5 fruit fly cellular contexts compared by ENCODE assay signal in the genomic region with DNA sequence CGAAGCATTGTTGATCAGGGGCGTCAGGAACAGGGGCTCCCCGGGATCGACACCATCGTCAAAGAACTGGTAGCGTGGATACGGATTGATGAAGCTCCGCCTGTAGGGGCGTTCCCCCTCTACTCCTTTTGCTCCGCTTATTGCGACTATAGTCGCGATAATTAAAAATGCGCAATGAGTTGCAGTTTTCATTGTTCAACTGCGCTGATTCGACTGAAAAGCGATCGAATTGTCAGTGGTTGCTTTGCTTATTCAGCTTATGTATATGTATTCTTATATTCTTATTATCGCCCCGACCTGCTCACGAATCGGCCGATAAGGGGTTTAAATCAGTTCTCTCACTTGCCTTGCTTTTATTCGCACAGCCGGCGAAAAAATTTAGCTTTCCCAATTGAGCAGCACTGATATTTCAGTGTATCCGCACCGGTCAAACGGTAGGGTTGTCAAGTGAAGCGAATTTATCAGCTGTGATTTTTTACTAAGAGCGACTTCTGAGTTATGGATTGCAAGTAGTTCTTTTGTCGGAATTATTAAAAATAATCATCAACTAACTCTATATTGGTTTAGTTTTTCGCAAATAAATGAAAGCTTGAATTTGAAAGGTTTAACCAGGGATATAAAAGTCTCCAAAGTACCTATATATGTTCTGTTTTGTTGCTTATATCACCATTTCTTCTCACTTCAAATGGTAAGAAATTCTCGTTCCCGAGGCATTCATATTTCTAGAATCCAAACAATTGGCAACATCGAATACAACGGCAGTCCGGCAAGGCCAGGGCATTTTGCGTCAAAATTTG.
TF ChIP-seq lines count a peak whose summit lies in the region.

A gene (minus strand): TSS at position 415 of the 797 bp plus-strand sequence.
A gene (plus strand): TSS at position 518 of the 797 bp plus-strand sequence.

- TF ChIP-seq CTCF in whole organism, embryonic (GFP tag; optimal IDR thresholded peaks at IDR 0.05; lab: Kevin White, UChicago), result peak; percentile 11

TF ChIP-seq in whole organism, adult, 20 proteins besides CTCF, POLR2A, EP300 and RAD21 (continues in another document):
- peak; percentile 82 for TF ChIP-seq bab1 (GFP tag; optimal IDR thresholded peaks at IDR 0.05; lab: Kevin White, UChicago)
- peak; percentile 84 to 96 for TF ChIP-seq cnc (optimal IDR thresholded peaks at IDR 0.05; lab: Kevin White, UChicago)
- peak; percentile 64 for TF ChIP-seq ovo (GFP tag; optimal IDR thresholded peaks at IDR 0.05; lab: Kevin White, UChicago)
- TF ChIP-seq CG5204 (GFP tag; optimal IDR thresholded peaks at IDR 0.05; lab: Kevin White, UChicago), result peak; percentile 90
- peak; percentile 91 for TF ChIP-seq Hr96 (GFP tag; optimal IDR thresholded peaks at IDR 0.05; lab: Kevin White, UChicago)
- TF ChIP-seq toe (GFP tag; optimal IDR thresholded peaks at IDR 0.05; lab: Kevin White, UChicago), result peak; percentile 77
- peak; percentile 82 for TF ChIP-seq Crg-1 (GFP tag; optimal IDR thresholded peaks at IDR 0.05; lab: Kevin White, UChicago)
- peak; percentile 88 for TF ChIP-seq CG7045 (GFP tag; optimal IDR thresholded peaks at IDR 0.05; lab: Kevin White, UChicago)
- peak; percentile 55 for TF ChIP-seq Mnt (GFP tag; optimal IDR thresholded peaks at IDR 0.05; lab: Kevin White, UChicago)
- TF ChIP-seq CG12768 (GFP tag; optimal IDR thresholded peaks at IDR 0.05; lab: Kevin White, UChicago), result peak; percentile 78
- peak; percentile 87 for TF ChIP-seq CG11617 (GFP tag; optimal IDR thresholded peaks at IDR 0.05; lab: Kevin White, UChicago)
- peak; percentile 73 for TF ChIP-seq CG1620 (GFP tag; optimal IDR thresholded peaks at IDR 0.05; lab: Kevin White, UChicago)
- peak; percentile 65 for TF ChIP-seq Clk (GFP tag; optimal IDR thresholded peaks at IDR 0.05; lab: Kevin White, UChicago)
- TF ChIP-seq cic (GFP tag; optimal IDR thresholded peaks at IDR 0.05; lab: Kevin White, UChicago), result peak; percentile 75
- peak; percentile 77 for TF ChIP-seq CG7101 (tag; optimal IDR thresholded peaks at IDR 0.05; lab: Kevin White, UChicago)

TF ChIP-seq in whole organism, embryonic, 481 proteins besides CTCF, POLR2A, EP300 and RAD21 (continues in another document):
- TF ChIP-seq Dbx (GFP tag; IDR thresholded peaks at IDR 0.05; lab: Robert Waterston, UW) (peak; percentile 62; the same call in 2 of the 3 replicates), wek (GFP tag; optimal IDR thresholded peaks at IDR 0.05; lab: Kevin White, UChicago) (no peak), Antp (GFP tag; optimal IDR thresholded peaks at IDR 0.05; lab: Kevin White, UChicago) (peak; percentile 70), Drgx (GFP tag; IDR thresholded peaks at IDR 0.05; lab: Robert Waterston, UW) (peak; percentile 79), CG17359 (tag; optimal IDR thresholded peaks at IDR 0.05; lab: Kevin White, UChicago) (peak; percentile 58), CG17568 (GFP tag; optimal IDR thresholded peaks at IDR 0.05; lab: Kevin White, UChicago) (no peak), bowl (GFP tag; IDR thresholded peaks at IDR 0.05; lab: Robert Waterston, UW) (no peak), CG3838 (GFP tag; optimal IDR thresholded peaks at IDR 0.05; lab: Kevin White, UChicago) (peak; percentile 11), CG31224 (GFP tag; IDR thresholded peaks at IDR 0.05; lab: Robert Waterston, UW) (peak; percentile 69; the same call in 1 of the 2 replicates), CG30403 (GFP tag; optimal IDR thresholded peaks at IDR 0.05; lab: Kevin White, UChicago) (peak; percentile 86), Optix (GFP tag; IDR thresholded peaks at IDR 0.05; lab: Robert Waterston, UW) (no peak), bab2 (GFP tag; optimal IDR thresholded peaks at IDR 0.05; lab: Kevin White, UChicago) (peak; percentile 94), Dp (GFP tag; optimal IDR thresholded peaks at IDR 0.05; lab: Kevin White, UChicago) (peak; percentile 28), CG32767 (GFP tag; IDR thresholded peaks at IDR 0.05; lab: Robert Waterston, UW) (no peak), exex (tag; optimal IDR thresholded peaks at IDR 0.05; lab: Kevin White, UChicago) (peak; percentile 51), dmrt99B (tag; optimal IDR thresholded peaks at IDR 0.05; lab: Kevin White, UChicago) (peak; percentile 71)

TF ChIP-seq in whole organism, prepupa, 60 proteins besides CTCF, POLR2A, EP300 and RAD21 (continues in another document):
- no peak for TF ChIP-seq fkh (GFP tag; optimal IDR thresholded peaks at IDR 0.05; lab: Kevin White, UChicago)
- peak; percentile 74 for TF ChIP-seq CG34406 (GFP tag; optimal IDR thresholded peaks at IDR 0.05; lab: Kevin White, UChicago)
- peak; percentile 26 to 83 for TF ChIP-seq salr (GFP tag; optimal IDR thresholded peaks at IDR 0.05; lab: Kevin White, UChicago)
- TF ChIP-seq CG8319 (GFP tag; optimal IDR thresholded peaks at IDR 0.05; lab: Kevin White, UChicago), result peak; percentile 71
- peak; percentile 74 for TF ChIP-seq CG10669 (GFP tag; optimal IDR thresholded peaks at IDR 0.05; lab: Kevin White, UChicago)
- peak; percentile 71 for TF ChIP-seq CG6792 (GFP tag; optimal IDR thresholded peaks at IDR 0.05; lab: Kevin White, UChicago)
- peak; percentile 63 for TF ChIP-seq dsx (GFP tag; optimal IDR thresholded peaks at IDR 0.05; lab: Kevin White, UChicago; ENCODE audit: poor library complexity, severe bottlenecking)
- peak; percentile 59 for TF ChIP-seq vri (GFP tag; optimal IDR thresholded peaks at IDR 0.05; lab: Kevin White, UChicago)
- TF ChIP-seq CG9139 (GFP tag; optimal IDR thresholded peaks at IDR 0.05; lab: Kevin White, UChicago), result peak; percentile 57
- TF ChIP-seq CG3032 (tag; optimal IDR thresholded peaks at IDR 0.05; lab: Kevin White, UChicago), result peak; percentile 89
- TF ChIP-seq CG6163 (GFP tag; IDR thresholded peaks at IDR 0.05; lab: Robert Waterston, UW), result peak; percentile 77
- TF ChIP-seq acj6 (GFP tag; optimal IDR thresholded peaks at IDR 0.05; lab: Kevin White, UChicago), result peak; percentile 79
- peak; percentile 75 for TF ChIP-seq CG11902 (GFP tag; optimal IDR thresholded peaks at IDR 0.05; lab: Kevin White, UChicago)
- peak; percentile 87 for TF ChIP-seq esn (GFP tag; optimal IDR thresholded peaks at IDR 0.05; lab: Kevin White, UChicago)
- TF ChIP-seq CG8119 (GFP tag; IDR thresholded peaks at IDR 0.05; lab: Robert Waterston, UW), result peak; percentile 74
- peak; percentile 71 for TF ChIP-seq CG15336 (GFP tag; IDR thresholded peaks at IDR 0.05; lab: Robert Waterston, UW)
- TF ChIP-seq CG6854 (GFP tag; optimal IDR thresholded peaks at IDR 0.05; lab: Kevin White, UChicago), result peak; percentile 8

TF ChIP-seq in whole organism, pupa, 21 proteins besides CTCF, POLR2A, EP300 and RAD21 (continues in another document):
- TF ChIP-seq Pif1A (GFP tag; optimal IDR thresholded peaks at IDR 0.05; lab: Kevin White, UChicago), result no peak
- TF ChIP-seq Pif1B (GFP tag; optimal IDR thresholded peaks at IDR 0.05; lab: Kevin White, UChicago), result peak; percentile 46
- no peak for TF ChIP-seq CG14655 (GFP tag; optimal IDR thresholded peaks at IDR 0.05; lab: Kevin White, UChicago)
- 0 out of 2 replicates have a peak, but pooled peaks have one; percentile 34 for TF ChIP-seq CG10348 (GFP tag; IDR thresholded peaks at IDR 0.05; lab: Robert Waterston, UW)
- peak; percentile 75 for TF ChIP-seq CG8159 (tag; optimal IDR thresholded peaks at IDR 0.05; lab: Kevin White, UChicago)
- TF ChIP-seq CG15710 (tag; optimal IDR thresholded peaks at IDR 0.05; lab: Kevin White, UChicago), result peak; percentile 70
- peak; percentile 72 for TF ChIP-seq EcR (GFP tag; optimal IDR thresholded peaks at IDR 0.05; lab: Kevin White, UChicago)
- no peak for TF ChIP-seq CG13204 (GFP tag; optimal IDR thresholded peaks at IDR 0.05; lab: Kevin White, UChicago)
- TF ChIP-seq rn (GFP tag; IDR thresholded peaks at IDR 0.05; lab: Robert Waterston, UW), result peak; percentile 68
- peak; percentile 67 for TF ChIP-seq Snoo (tag; optimal IDR thresholded peaks at IDR 0.05; lab: Kevin White, UChicago)
- peak; percentile 52 for TF ChIP-seq CG17806 (tag; optimal IDR thresholded peaks at IDR 0.05; lab: Kevin White, UChicago)
- TF ChIP-seq CG12605 (GFP tag; IDR thresholded peaks at IDR 0.05; lab: Robert Waterston, UW), result peak; percentile 69
- no peak for TF ChIP-seq D1 (tag; optimal IDR thresholded peaks at IDR 0.05; lab: Kevin White, UChicago)
- peak; percentile 60 for TF ChIP-seq CG34367 (tag; optimal IDR thresholded peaks at IDR 0.05; lab: Kevin White, UChicago)
- peak; percentile 55 for TF ChIP-seq CG32121 (GFP tag; IDR thresholded peaks at IDR 0.05; lab: Robert Waterston, UW)
- TF ChIP-seq gl (tag; optimal IDR thresholded peaks at IDR 0.05; lab: Kevin White, UChicago), result peak; percentile 63
- no peak; the same call in 1 of the 2 replicates for TF ChIP-seq Ets98B (GFP tag; IDR thresholded peaks at IDR 0.05; lab: Robert Waterston, UW)
- peak; percentile 60 for TF ChIP-seq CG4496 (GFP tag; IDR thresholded peaks at IDR 0.05; lab: Robert Waterston, UW)

TF ChIP-seq in whole organism, wandering third instar larva, 38 proteins besides CTCF, POLR2A, EP300 and RAD21 (continues in another document):
- TF ChIP-seq CrebA (GFP tag; optimal IDR thresholded peaks at IDR 0.05; lab: Kevin White, UChicago; ENCODE audit: borderline replicate concordance) (no peak), Sp1 (GFP tag; optimal IDR thresholded peaks at IDR 0.05; lab: Kevin White, UChicago) (peak; percentile 83), Myc (optimal IDR thresholded peaks at IDR 0.05; lab: Kevin White, UChicago) (peak; percentile 26), CG32264 (GFP tag; optimal IDR thresholded peaks at IDR 0.05; lab: Kevin White, UChicago) (peak; percentile 31), woc (GFP tag; optimal IDR thresholded peaks at IDR 0.05; lab: Kevin White, UChicago) (peak; percentile 89), N (GFP tag; optimal IDR thresholded peaks at IDR 0.05; lab: Kevin White, UChicago) (no peak), dsf (GFP tag; optimal IDR thresholded peaks at IDR 0.05; lab: Kevin White, UChicago; ENCODE audit: borderline replicate concordance) (peak; percentile 64), foxo (GFP tag; optimal IDR thresholded peaks at IDR 0.05; lab: Kevin White, UChicago) (peak; percentile 85 to 88), ey (GFP tag; optimal IDR thresholded peaks at IDR 0.05; lab: Kevin White, UChicago) (peak; percentile 81), CG9705 (GFP tag; optimal IDR thresholded peaks at IDR 0.05; lab: Kevin White, UChicago) (peak; percentile 82), brk (GFP tag; optimal IDR thresholded peaks at IDR 0.05; lab: Kevin White, UChicago) (no peak), jim (GFP tag; optimal IDR thresholded peaks at IDR 0.05; lab: Kevin White, UChicago) (no peak), Vsx2 (GFP tag; optimal IDR thresholded peaks at IDR 0.05; lab: Kevin White, UChicago; ENCODE audit: partially characterized antibody) (no peak), Dfd (GFP tag; optimal IDR thresholded peaks at IDR 0.05; lab: Kevin White, UChicago) (no peak), sv (GFP tag; optimal IDR thresholded peaks at IDR 0.05; lab: Kevin White, UChicago) (peak; percentile 49), lola (GFP tag; optimal IDR thresholded peaks at IDR 0.05; lab: Kevin White, UChicago) (no peak), Rel (GFP tag; optimal IDR thresholded peaks at IDR 0.05; lab: Kevin White, UChicago) (no peak), Rel (tag; optimal IDR thresholded peaks at IDR 0.05; lab: Kevin White, UChicago) (peak; percentile 95), GATAd (GFP tag; optimal IDR thresholded peaks at IDR 0.05; lab: Kevin White, UChicago) (no peak), Dif (GFP tag; optimal IDR thresholded peaks at IDR 0.05; lab: Kevin White, UChicago; ENCODE audit: partially characterized antibody) (no peak)
